Fruit fly (Drosophila melanogaster) whole organism, wandering third instar larva: ENCODE measurements around the gene Spt7.
A peak's percentile ranks its signal among the peaks of the same experiment; 100 is the strongest.

Source experiments
- Abd-B ChIP-seq: fragments of >200 bp; optimal IDR thresholded peaks from 2 replicates; lab custom pipeline; 2017; ENCODE audit warnings: missing biosample characterization, missing genetic modification characterization
- CG32264 ChIP-seq: fragments of 200-800 bp; sonication (Bioruptor generic); optimal IDR thresholded peaks from 2 replicates; lab custom pipeline; 2016; ENCODE audit warnings: missing biosample characterization, missing genetic modification characterization
- CG9705 ChIP-seq: fragments of 200-800 bp; sonication (Bioruptor generic); optimal IDR thresholded peaks from 2 replicates; lab custom pipeline; 2018; ENCODE audit warnings: missing biosample characterization, mild to moderate bottlenecking, missing genetic modification characterization
- CrebA ChIP-seq: fragments of 200-800 bp; sonication (Bioruptor generic); optimal IDR thresholded peaks from 2 replicates; lab custom pipeline; 2016; ENCODE audit warnings: missing biosample characterization, mild to moderate bottlenecking, missing genetic modification characterization, borderline replicate concordance
- Dfd ChIP-seq: fragments of >200 bp; optimal IDR thresholded peaks from 2 replicates; lab custom pipeline; 2017; ENCODE audit warnings: missing biosample characterization, missing genetic modification characterization
- Dif ChIP-seq: fragments of 200-275, 200-300 bp; sonication (Bioruptor generic); optimal IDR thresholded peaks from 2 replicates; lab custom pipeline; 2018; ENCODE audit warnings: missing biosample characterization, missing genetic modification characterization; ENCODE audit not compliant: partially characterized antibody
- GATAd ChIP-seq: sonication (Bioruptor generic); optimal IDR thresholded peaks from 2 replicates; lab custom pipeline; 2016; ENCODE audit warnings: missing biosample characterization, missing genetic modification characterization
- HLH106 ChIP-seq: fragments of 200-800 bp; optimal IDR thresholded peaks from 3 replicates; lab custom pipeline; 2019; ENCODE audit warnings: missing biosample characterization, mild to moderate bottlenecking, missing genetic modification characterization, moderate library complexity
- Hnf4 ChIP-seq: fragments of 200-800 bp; sonication (Bioruptor generic); optimal IDR thresholded peaks from 2 replicates; lab custom pipeline; 2016; ENCODE audit warnings: missing biosample characterization, mild to moderate bottlenecking, missing genetic modification characterization
- Hr78 ChIP-seq: fragments of >200 bp; optimal IDR thresholded peaks from 2 replicates; lab custom pipeline; 2017; ENCODE audit warnings: missing biosample characterization, missing genetic modification characterization
- Hr83 ChIP-seq: fragments of 200-300 bp; sonication (Bioruptor generic); optimal IDR thresholded peaks from 2 replicates; lab custom pipeline; 2016; ENCODE audit warnings: missing biosample characterization, mild to moderate bottlenecking, missing genetic modification characterization, moderate library complexity; ENCODE audit not compliant: poor library complexity, severe bottlenecking
- Jra ChIP-seq: sonication (Bioruptor generic); optimal IDR thresholded peaks from 2 replicates; lab custom pipeline; 2016; ENCODE audit warnings: missing biosample characterization, missing genetic modification characterization
- Mio ChIP-seq: sonication (Bioruptor generic); optimal IDR thresholded peaks from 2 replicates; lab custom pipeline; 2016; ENCODE audit warnings: missing biosample characterization, missing genetic modification characterization
- Myc ChIP-seq: fragments of >200 bp; optimal IDR thresholded peaks from 2 replicates; lab custom pipeline; 2017
- N ChIP-seq: fragments of >200 bp; optimal IDR thresholded peaks from 2 replicates; lab custom pipeline; 2018; ENCODE audit warnings: missing biosample characterization, missing external identifiers, missing genetic modification characterization
- OdsH ChIP-seq: fragments of 200-800 bp; sonication (Bioruptor generic); optimal IDR thresholded peaks from 2 replicates; lab custom pipeline; 2016; ENCODE audit warnings: missing biosample characterization, mild to moderate bottlenecking, missing genetic modification characterization
- Rel ChIP-seq, 2 experiments: fragments of 200-800 bp; sonication (Bioruptor generic) in 1 of 2; optimal IDR thresholded peaks; 2 replicates in 1 of 2; 3 replicates in 1 of 2; lab custom pipeline; 2016 to 2019; ENCODE audit warnings: mild to moderate bottlenecking in 2 of 2, missing biosample characterization in 2 of 2, missing genetic modification characterization in 2 of 2, moderate library complexity in 1 of 2
- Sp1 ChIP-seq: fragments of 200-800 bp; sonication (Bioruptor generic); optimal IDR thresholded peaks from 3 replicates; lab custom pipeline; 2019; ENCODE audit warnings: missing biosample characterization, mild to moderate bottlenecking, missing genetic modification characterization, moderate library complexity
- Vsx2 ChIP-seq: fragments of 200-300, 225-300 bp; sonication (Bioruptor generic); optimal IDR thresholded peaks from 2 replicates; lab custom pipeline; 2018; ENCODE audit warnings: missing biosample characterization, missing genetic modification characterization; ENCODE audit not compliant: partially characterized antibody
- br ChIP-seq: fragments of 200-800 bp; sonication (Bioruptor generic); optimal IDR thresholded peaks from 2 replicates; lab custom pipeline; 2016; ENCODE audit warnings: missing biosample characterization, missing genetic modification characterization
- brk ChIP-seq: fragments of 200-800 bp; sonication (Bioruptor generic); optimal IDR thresholded peaks from 2 replicates; lab custom pipeline; 2016; ENCODE audit warnings: missing biosample characterization, mild to moderate bottlenecking, missing genetic modification characterization
- dl ChIP-seq, 2 experiments: fragments of 175-275, 200-275 bp in 1 of 2; fragments of 200-275 bp in 1 of 2; sonication (Bioruptor generic); optimal IDR thresholded peaks; lab custom pipeline; 2018; ENCODE audit warnings: mild to moderate bottlenecking in 2 of 2, missing biosample characterization in 2 of 2, missing genetic modification characterization in 2 of 2, moderate library complexity in 2 of 2; ENCODE audit not compliant: partially characterized antibody in 2 of 2, insufficient read depth in 1 of 2
- dmrt93B ChIP-seq: fragments of 200-800 bp; sonication (Bioruptor generic); optimal IDR thresholded peaks from 2 replicates; lab custom pipeline; 2018; ENCODE audit warnings: missing biosample characterization, mild to moderate bottlenecking, missing genetic modification characterization
- dsf ChIP-seq: sonication (Bioruptor generic); optimal IDR thresholded peaks from 2 replicates; lab custom pipeline; 2016; ENCODE audit warnings: missing biosample characterization, missing genetic modification characterization, borderline replicate concordance
- ey ChIP-seq: fragments of 200-800 bp; sonication (Bioruptor generic); optimal IDR thresholded peaks from 2 replicates; lab custom pipeline; 2016; ENCODE audit warnings: missing biosample characterization, missing genetic modification characterization
- foxo ChIP-seq, 2 experiments: fragments of 200-800 bp; sonication (Bioruptor generic); optimal IDR thresholded peaks; 2 replicates in 1 of 2; 3 replicates in 1 of 2; lab custom pipeline; 2016 to 2017; ENCODE audit warnings: missing biosample characterization in 2 of 2, missing genetic modification characterization in 2 of 2
- fru ChIP-seq: fragments of 200-800 bp; sonication (Bioruptor generic); optimal IDR thresholded peaks from 3 replicates; lab custom pipeline; 2016; ENCODE audit warnings: missing biosample characterization, mild to moderate bottlenecking, missing genetic modification characterization
- h ChIP-seq: fragments of 200-800 bp; sonication (Bioruptor generic); optimal IDR thresholded peaks from 3 replicates; lab custom pipeline; 2016; ENCODE audit warnings: missing biosample characterization, mild to moderate bottlenecking, missing genetic modification characterization
- jim ChIP-seq: fragments of 175-275, 200-325 bp; sonication (Bioruptor generic); optimal IDR thresholded peaks from 2 replicates; lab custom pipeline; 2016; ENCODE audit warnings: missing biosample characterization, mild to moderate bottlenecking, missing genetic modification characterization
- lola ChIP-seq: fragments of >200 bp; optimal IDR thresholded peaks from 2 replicates; lab custom pipeline; 2017; ENCODE audit warnings: missing biosample characterization, missing genetic modification characterization
- pan ChIP-seq: fragments of >200 bp; optimal IDR thresholded peaks from 2 replicates; lab custom pipeline; 2017
- psq ChIP-seq: fragments of 200-800 bp; sonication (Bioruptor generic); optimal IDR thresholded peaks from 3 replicates; lab custom pipeline; 2017; ENCODE audit warnings: missing biosample characterization, mild to moderate bottlenecking, missing genetic modification characterization, moderate library complexity
- rgr ChIP-seq: fragments of 200-800 bp; sonication (Bioruptor generic); optimal IDR thresholded peaks from 3 replicates; lab custom pipeline; 2016; ENCODE audit warnings: missing biosample characterization, mild to moderate bottlenecking, missing genetic modification characterization
- sage ChIP-seq: fragments of 200-800 bp; sonication (Bioruptor generic); optimal IDR thresholded peaks from 2 replicates; lab custom pipeline; 2016; ENCODE audit warnings: missing biosample characterization, mild to moderate bottlenecking, missing genetic modification characterization
- sv ChIP-seq: fragments of 200-800 bp; sonication (Bioruptor generic); optimal IDR thresholded peaks from 3 replicates; lab custom pipeline; 2016; ENCODE audit warnings: missing biosample characterization, missing genetic modification characterization
- tai ChIP-seq: sonication (Bioruptor generic); optimal IDR thresholded peaks from 2 replicates; lab custom pipeline; 2016; ENCODE audit warnings: missing biosample characterization, missing genetic modification characterization
- usp ChIP-seq: fragments of >200 bp; optimal IDR thresholded peaks from 2 replicates; lab custom pipeline; 2017; ENCODE audit warnings: missing biosample characterization, missing genetic modification characterization
- woc ChIP-seq: sonication (Bioruptor generic); optimal IDR thresholded peaks from 2 replicates; lab custom pipeline; 2016; ENCODE audit warnings: missing biosample characterization, mild to moderate bottlenecking, missing genetic modification characterization

Gene Spt7

dm6 chrX:17887208-17887627 is 37.0 kb downstream of the Spt7 start, which contains the start of gene mnb:
TSS of gene mnb (minus strand) at chrX:17887222.
- no peak for TF ChIP-seq dmrt93B (GFP tag; lab: Kevin White, UChicago)
- TF ChIP-seq Hr78 = no peak
- no peak for TF ChIP-seq brk (GFP tag; lab: Kevin White, UChicago)
- no peak for TF ChIP-seq Abd-B (GFP tag; lab: Kevin White, UChicago)
- TF ChIP-seq dsf (GFP tag; lab: Kevin White, UChicago) = no peak
- no peak for TF ChIP-seq rgr (GFP tag; lab: Kevin White, UChicago)
- TF ChIP-seq usp = no peak
- no peak for TF ChIP-seq br (GFP tag; lab: Kevin White, UChicago)
- peak; percentile 33 for TF ChIP-seq HLH106 (tag; lab: Kevin White, UChicago)
- peak; percentile 63 for TF ChIP-seq Hnf4 (GFP tag; lab: Kevin White, UChicago)
- no peak for TF ChIP-seq Rel (GFP tag; optimal IDR thresholded peaks at IDR 0.05; lab: Kevin White, UChicago)
- TF ChIP-seq Rel (tag; optimal IDR thresholded peaks at IDR 0.05; lab: Kevin White, UChicago) = no peak
- no peak for TF ChIP-seq lola (GFP tag; lab: Kevin White, UChicago)
- no peak for TF ChIP-seq sv (GFP tag; lab: Kevin White, UChicago)
- TF ChIP-seq CG32264 (GFP tag; lab: Kevin White, UChicago) = no peak
- no peak for TF ChIP-seq h (GFP tag; lab: Kevin White, UChicago)
- TF ChIP-seq N (GFP tag; lab: Kevin White, UChicago) = no peak
- peak; percentile 65 for TF ChIP-seq Myc (lab: Kevin White, UChicago)
- peak; percentile 14 for TF ChIP-seq Jra (GFP tag; lab: Kevin White, UChicago)
- no peak for TF ChIP-seq Sp1
- TF ChIP-seq Mio = no peak
- TF ChIP-seq jim (GFP tag; lab: Kevin White, UChicago) = no peak
- TF ChIP-seq tai (GFP tag; lab: Kevin White, UChicago) = no peak
- no peak for TF ChIP-seq Dfd
- TF ChIP-seq fru (GFP tag; lab: Kevin White, UChicago) = no peak
- no peak for TF ChIP-seq OdsH (GFP tag; lab: Kevin White, UChicago)
- TF ChIP-seq foxo (GFP tag; optimal IDR thresholded peaks at IDR 0.05; lab: Kevin White, UChicago) = peak in 1 of 2 experiments; percentile 45
- TF ChIP-seq woc = no peak
- TF ChIP-seq Dif (GFP tag; lab: Kevin White, UChicago) = no peak
- no peak for TF ChIP-seq psq (GFP tag; lab: Kevin White, UChicago)
- TF ChIP-seq CrebA (GFP tag; lab: Kevin White, UChicago) = no peak
- no peak for TF ChIP-seq CG9705 (GFP tag; lab: Kevin White, UChicago)
- TF ChIP-seq pan (lab: Kevin White, UChicago) = no peak
- no peak for TF ChIP-seq GATAd
- TF ChIP-seq Vsx2 (GFP tag; lab: Kevin White, UChicago) = no peak
- peak; percentile 14 for TF ChIP-seq ey (GFP tag; lab: Kevin White, UChicago)
- no peak for TF ChIP-seq dl (GFP tag; optimal IDR thresholded peaks at IDR 0.05; lab: Kevin White, UChicago; ENCODE audit: insufficient read depth in 1 of 2, partially characterized antibody in 2 of 2)
- TF ChIP-seq sage (GFP tag; lab: Kevin White, UChicago) = no peak
- TF ChIP-seq Hr83 (GFP tag; lab: Kevin White, UChicago) = no peak

DNA sequence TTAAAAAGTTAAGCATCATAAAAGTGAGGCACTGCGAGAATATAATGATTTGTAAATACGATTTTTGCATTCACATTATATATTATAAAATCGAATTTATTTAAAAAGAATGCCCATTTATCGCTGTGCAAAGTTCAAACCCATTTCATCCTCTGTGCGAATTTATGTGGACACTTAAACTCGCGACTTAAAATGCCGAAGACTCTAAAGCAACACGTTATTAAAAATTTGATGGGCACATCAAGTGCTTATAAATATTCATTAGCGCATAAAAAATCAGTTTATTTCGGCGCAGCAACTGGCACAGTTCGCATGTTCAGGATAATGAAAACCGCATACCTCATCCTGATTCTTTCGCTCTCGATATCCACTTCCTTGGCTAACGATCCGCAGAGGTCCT is 37.6 kb downstream of the Spt7 start, which contains the start of gene CG6788:
Gene CG6788 (plus strand): TSS at position 301 of the 400 bp plus-strand sequence.
- TF ChIP-seq Mio (no peak), GATAd (no peak), CG32264 (GFP tag; lab: Kevin White, UChicago) (no peak), Dfd (no peak), Jra (GFP tag; lab: Kevin White, UChicago) (no peak), N (GFP tag; lab: Kevin White, UChicago) (no peak), tai (GFP tag; lab: Kevin White, UChicago) (no peak), dmrt93B (GFP tag; lab: Kevin White, UChicago) (no peak), br (GFP tag; lab: Kevin White, UChicago) (no peak), lola (GFP tag; lab: Kevin White, UChicago) (no peak), CrebA (GFP tag; lab: Kevin White, UChicago) (no peak), dsf (GFP tag; lab: Kevin White, UChicago) (no peak), psq (GFP tag; lab: Kevin White, UChicago) (no peak), sage (GFP tag; lab: Kevin White, UChicago) (no peak)
